Fruit fly (Drosophila melanogaster) whole organism, embryonic: ENCODE measurements around the gene Dok.

Source experiments
- Antp ChIP-seq: fragments of 200-800 bp; sonication (Bioruptor generic); optimal IDR thresholded peaks from 3 replicates; lab custom pipeline; 2016; ENCODE audit warnings: missing biosample characterization, missing genetic modification characterization
- Atf-2 ChIP-seq: fragments of 200-800 bp; sonication (Bioruptor generic); optimal IDR thresholded peaks from 2 replicates; lab custom pipeline; 2016; ENCODE audit warnings: missing biosample characterization, missing genetic modification characterization
- Atf6 ChIP-seq: fragments of 200-800 bp; sonication (Bioruptor generic); IDR thresholded peaks from 2 replicates; pipeline ENCODE4 v1.3.6; 2022; ENCODE audit warnings: missing biosample characterization, missing genetic modification characterization
- CG11695 ChIP-seq: fragments of 200-800 bp; sonication (Bioruptor generic); IDR thresholded peaks from 3 replicates; pipeline ENCODE4 v1.3.6; 2022; ENCODE audit warnings: missing biosample characterization, missing genetic modification characterization
- CG13894 ChIP-seq: fragments of 200-800 bp; sonication (Bioruptor generic); optimal IDR thresholded peaks from 3 replicates; lab custom pipeline; 2018; ENCODE audit warnings: missing biosample characterization, mild to moderate bottlenecking, missing genetic modification characterization, moderate library complexity
- CG16815 ChIP-seq: fragments of 200-800 bp; sonication (Bioruptor generic); optimal IDR thresholded peaks from 3 replicates; lab custom pipeline; 2017; ENCODE audit warnings: missing biosample characterization, mild to moderate bottlenecking, missing genetic modification characterization
- CG17829 ChIP-seq: fragments of 200-800 bp; optimal IDR thresholded peaks from 2 replicates; lab custom pipeline; 2019; ENCODE audit warnings: missing biosample characterization, mild to moderate bottlenecking, missing genetic modification characterization, moderate library complexity
- CG18476 ChIP-seq: fragments of 200-800 bp; sonication (Bioruptor generic); optimal IDR thresholded peaks from 2 replicates; lab custom pipeline; 2016; ENCODE audit warnings: missing biosample characterization, mild to moderate bottlenecking, missing genetic modification characterization
- CG18599 ChIP-seq: fragments of 200-800 bp; sonication (Bioruptor generic); optimal IDR thresholded peaks from 3 replicates; lab custom pipeline; 2017; ENCODE audit warnings: missing biosample characterization, missing genetic modification characterization, mild to moderate bottlenecking, moderate library complexity, missing genetic modification reagents
- CG32532 ChIP-seq: fragments of 200-800 bp; sonication (Bioruptor generic); IDR thresholded peaks from 2 replicates; pipeline ENCODE4 v1.3.6; 2022; ENCODE audit warnings: missing biosample characterization, missing genetic modification characterization
- CG3838 ChIP-seq: fragments of 200-800 bp; sonication (Bioruptor generic); optimal IDR thresholded peaks from 3 replicates; lab custom pipeline; 2016; ENCODE audit warnings: missing biosample characterization, missing genetic modification characterization
- Dbx ChIP-seq: fragments of 200-800 bp; sonication (Bioruptor generic); IDR thresholded peaks from 3 replicates; pipeline ENCODE4 v1.3.6; 2022; ENCODE audit warnings: missing biosample characterization, missing genetic modification characterization
- Dek ChIP-seq: fragments of 200-800 bp; sonication (Bioruptor generic); optimal IDR thresholded peaks from 3 replicates; lab custom pipeline; 2019; ENCODE audit warnings: missing biosample characterization, mild to moderate bottlenecking, missing genetic modification characterization, moderate library complexity
- Eip74EF ChIP-seq, 2 experiments: fragments of 200-800 bp in 1 of 2; fragments of >200 bp in 1 of 2; sonication (Bioruptor generic) in 1 of 2; optimal IDR thresholded peaks; 2 replicates each; lab custom pipeline; 2017 to 2019; ENCODE audit warnings: missing biosample characterization in 2 of 2, missing genetic modification characterization in 2 of 2, mild to moderate bottlenecking in 1 of 2, moderate library complexity in 1 of 2
- Lim3 ChIP-seq: fragments of 200-800 bp; sonication (Bioruptor generic); IDR thresholded peaks from 2 replicates; pipeline ENCODE4 v1.3.6; 2022; ENCODE audit warnings: missing biosample characterization, missing genetic modification characterization
- Med ChIP-seq: fragments of 200-800 bp; sonication (Bioruptor generic); peaks from one replicate; lab custom pipeline; 2016; ENCODE audit warnings: missing biosample characterization, missing genetic modification characterization, mild to moderate bottlenecking, inconsistent platforms, moderate library complexity
- Opbp ChIP-seq: fragments of 200-800 bp; sonication (Bioruptor generic); IDR thresholded peaks from 3 replicates; pipeline ENCODE4 v1.3.6; 2022; ENCODE audit warnings: missing biosample characterization, missing genetic modification characterization; ENCODE audit not compliant: partially characterized antibody
- Pdp1 ChIP-seq, 2 experiments: fragments of 200-800 bp; sonication (Bioruptor generic); optimal IDR thresholded peaks; 3 replicates each; lab custom pipeline; 2016; ENCODE audit warnings: missing biosample characterization in 2 of 2, missing genetic modification characterization in 2 of 2, mild to moderate bottlenecking in 1 of 2, moderate library complexity in 1 of 2
- Rfx ChIP-seq: fragments of 200-800 bp; sonication (Bioruptor generic); IDR thresholded peaks from 2 replicates; pipeline ENCODE4 v1.3.6; 2022; ENCODE audit warnings: missing biosample characterization, missing genetic modification characterization
- Ssrp ChIP-seq: fragments of 200-800 bp; sonication (Bioruptor generic); optimal IDR thresholded peaks from 2 replicates; lab custom pipeline; 2018; ENCODE audit warnings: missing biosample characterization, mild to moderate bottlenecking, missing genetic modification characterization, moderate library complexity
- TFAM ChIP-seq: fragments of 200-800 bp; sonication (Bioruptor generic); optimal IDR thresholded peaks from 2 replicates; lab custom pipeline; 2017; ENCODE audit warnings: missing biosample characterization, missing genetic modification characterization, inconsistent platforms
- amos ChIP-seq: fragments of 200-800 bp; sonication (Bioruptor generic); IDR thresholded peaks from 2 replicates; pipeline ENCODE4 v1.3.6; 2022; ENCODE audit warnings: missing biosample characterization, missing genetic modification characterization; ENCODE audit not compliant: partially characterized antibody
- aop ChIP-seq: fragments of 200-800 bp; sonication (Bioruptor generic); IDR thresholded peaks from 2 replicates; pipeline ENCODE4 v1.3.6; 2022; ENCODE audit warnings: missing biosample characterization, missing genetic modification characterization
- ash1 ChIP-seq: fragments of 200-800 bp; sonication (Bioruptor generic); optimal IDR thresholded peaks from 2 replicates; lab custom pipeline; 2018; ENCODE audit warnings: missing biosample characterization, mild to moderate bottlenecking, missing genetic modification characterization
- bab2 ChIP-seq: fragments of 200-800 bp; sonication (Bioruptor generic); optimal IDR thresholded peaks from 2 replicates; lab custom pipeline; 2016; ENCODE audit warnings: missing biosample characterization, missing genetic modification characterization
- bigmax ChIP-seq: fragments of 200-800 bp; sonication (Bioruptor generic); optimal IDR thresholded peaks from 2 replicates; lab custom pipeline; 2018; ENCODE audit warnings: missing biosample characterization, mild to moderate bottlenecking, missing genetic modification characterization
- da ChIP-seq: fragments of 200-800 bp; sonication (Bioruptor generic); optimal IDR thresholded peaks from 2 replicates; lab custom pipeline; 2016; ENCODE audit warnings: missing biosample characterization, missing genetic modification characterization
- exex ChIP-seq: fragments of 200-800 bp; sonication (Bioruptor generic); optimal IDR thresholded peaks from 4 replicates; lab custom pipeline; 2018; ENCODE audit warnings: missing biosample characterization, mild to moderate bottlenecking, missing genetic modification characterization, moderate library complexity
- eyg ChIP-seq: fragments of 200-800 bp; sonication (Bioruptor generic); optimal IDR thresholded peaks from 3 replicates; lab custom pipeline; 2016; ENCODE audit warnings: missing biosample characterization, missing genetic modification characterization
- gsb ChIP-seq: fragments of 200-800 bp; sonication (Bioruptor generic); IDR thresholded peaks from 2 replicates; pipeline ENCODE4 v1.3.6; 2022; ENCODE audit warnings: missing biosample characterization, missing genetic modification characterization
- knrl ChIP-seq: fragments of 200-800 bp; sonication (Bioruptor generic); IDR thresholded peaks from 3 replicates; pipeline ENCODE4 v1.3.6; 2022; ENCODE audit warnings: missing biosample characterization, missing genetic modification characterization; ENCODE audit not compliant: partially characterized antibody
- lab ChIP-seq: fragments of 200-800 bp; sonication (Bioruptor generic); optimal IDR thresholded peaks from 3 replicates; lab custom pipeline; 2017; ENCODE audit warnings: missing biosample characterization, missing genetic modification characterization, mild to moderate bottlenecking, moderate library complexity, missing genetic modification reagents
- mirr ChIP-seq: fragments of 200-800 bp; sonication (Bioruptor generic); optimal IDR thresholded peaks from 3 replicates; lab custom pipeline; 2018; ENCODE audit warnings: missing biosample characterization, mild to moderate bottlenecking, missing genetic modification characterization
- nerfin-2 ChIP-seq: fragments of 200-800 bp; sonication (Bioruptor generic); IDR thresholded peaks from 2 replicates; pipeline ENCODE4 v1.3.6; 2022; ENCODE audit warnings: missing biosample characterization, missing genetic modification characterization; ENCODE audit not compliant: partially characterized antibody
- peb ChIP-seq: fragments of 200-800 bp; sonication (Bioruptor generic); IDR thresholded peaks from 2 replicates; pipeline ENCODE4 v1.3.6; 2022; ENCODE audit warnings: missing biosample characterization, missing genetic modification characterization
- pum ChIP-seq: fragments of 200-800 bp; sonication (Bioruptor generic); optimal IDR thresholded peaks from 2 replicates; lab custom pipeline; 2016; ENCODE audit warnings: missing biosample characterization, missing genetic modification characterization
- sim ChIP-seq: fragments of 200-800 bp; sonication (Bioruptor generic); IDR thresholded peaks from 2 replicates; pipeline ENCODE4 v1.3.6; 2022; ENCODE audit warnings: missing biosample characterization, missing genetic modification characterization
- sna ChIP-seq: fragments of 200-800 bp; sonication (Bioruptor generic); IDR thresholded peaks from 2 replicates; pipeline ENCODE4 v1.3.6; 2022; ENCODE audit warnings: missing biosample characterization, missing genetic modification characterization; ENCODE audit not compliant: partially characterized antibody
- sr ChIP-seq: fragments of 200-800 bp; sonication (Bioruptor generic); IDR thresholded peaks from 3 replicates; pipeline ENCODE4 v1.3.6; 2022; ENCODE audit warnings: missing biosample characterization, missing genetic modification characterization
- ssp ChIP-seq: fragments of 200-800 bp; sonication (Bioruptor generic); IDR thresholded peaks from 2 replicates; pipeline ENCODE4 v1.3.6; 2022; ENCODE audit warnings: missing biosample characterization, missing genetic modification characterization
- stc ChIP-seq: fragments of 200-800 bp; sonication (Bioruptor generic); IDR thresholded peaks from 2 replicates; pipeline ENCODE4 v1.3.6; 2022; ENCODE audit warnings: missing biosample characterization, missing genetic modification characterization
- tio ChIP-seq: fragments of 200-800 bp; sonication (Bioruptor generic); optimal IDR thresholded peaks from 2 replicates; lab custom pipeline; 2017; ENCODE audit warnings: missing biosample characterization, missing genetic modification characterization, inconsistent platforms
- twi ChIP-seq: fragments of 200-800 bp; optimal IDR thresholded peaks from 2 replicates; lab custom pipeline; 2019; ENCODE audit warnings: missing biosample characterization, mild to moderate bottlenecking, missing genetic modification characterization, moderate library complexity
- vnd ChIP-seq: fragments of 200-800 bp; sonication (Bioruptor generic); IDR thresholded peaks from 3 replicates; pipeline ENCODE4 v1.3.6; 2022; ENCODE audit warnings: missing biosample characterization, missing genetic modification characterization; ENCODE audit not compliant: partially characterized antibody
- vvl ChIP-seq: fragments of 200-800 bp; sonication (Bioruptor generic); IDR thresholded peaks from 2 replicates; pipeline ENCODE4 v1.3.6; 2022; ENCODE audit warnings: missing biosample characterization, missing genetic modification characterization
- wor ChIP-seq: fragments of 200-800 bp; sonication (Bioruptor generic); IDR thresholded peaks from 2 replicates; pipeline ENCODE4 v1.3.6; 2022; ENCODE audit warnings: missing biosample characterization, missing genetic modification characterization
- z ChIP-seq: fragments of 200-800 bp; sonication (Bioruptor generic); IDR thresholded peaks from 3 replicates; pipeline ENCODE4 v1.3.6; 2022; ENCODE audit warnings: missing biosample characterization, missing genetic modification characterization

Dok gene

dm6 chrX:7318464-7318863 is 5.5 kb upstream of the Dok start (continued):
- TF ChIP-seq twi (tag; lab: Kevin White, UChicago) (peak; percentile 24), Med (peak; percentile 38)

- TF ChIP-seq peb (GFP tag; lab: Robert Waterston, UW) (peak; percentile 54; the same call in 1 of the 2 replicates), Dek (tag; lab: Kevin White, UChicago) (peak; percentile 43), CG18599 (GFP tag; lab: Kevin White, UChicago) (peak; percentile 26), da (GFP tag; lab: Kevin White, UChicago) (peak; percentile 47), vvl (GFP tag; lab: Robert Waterston, UW) (peak; percentile 77), lab (GFP tag; lab: Kevin White, UChicago) (peak; percentile 53), tio (peak; percentile 85), mirr (GFP tag; lab: Kevin White, UChicago) (no peak), TFAM (GFP tag; lab: Kevin White, UChicago) (peak; percentile 6), z (GFP tag; lab: Robert Waterston, UW) (0 out of 3 replicates have a peak, but pooled peaks have one; percentile 25), sna (no peak), Dbx (GFP tag; lab: Robert Waterston, UW) (no peak), sim (GFP tag; lab: Robert Waterston, UW) (peak; percentile 8; the same call in 1 of the 2 replicates), Antp (GFP tag; lab: Kevin White, UChicago) (peak; percentile 60), gsb (no peak), amos (GFP tag; lab: Robert Waterston, UW) (no peak), bigmax (no peak), vnd (GFP tag; lab: Robert Waterston, UW) (no peak), exex (tag; lab: Kevin White, UChicago) (no peak), Pdp1 (GFP tag; optimal IDR thresholded peaks at IDR 0.05; lab: Kevin White, UChicago) (peak; percentile 71 to 81), sr (GFP tag; lab: Robert Waterston, UW) (no peak), CG3838 (GFP tag; lab: Kevin White, UChicago) (peak; percentile 30), Ssrp (peak; percentile 93), CG13894 (tag; lab: Kevin White, UChicago) (no peak), aop (GFP tag; lab: Robert Waterston, UW) (no peak), wor (GFP tag; lab: Robert Waterston, UW) (peak; percentile 70), stc (GFP tag; lab: Robert Waterston, UW) (peak; percentile 49), ash1 (GFP tag; lab: Kevin White, UChicago) (no peak), CG11695 (GFP tag; lab: Robert Waterston, UW) (peak; percentile 68; the same call in 2 of the 3 replicates), knrl (GFP tag; lab: Robert Waterston, UW) (no peak), pum (GFP tag; lab: Kevin White, UChicago) (peak; percentile 71), CG17829 (tag; lab: Kevin White, UChicago) (peak; percentile 88), Lim3 (no peak), eyg (GFP tag; lab: Kevin White, UChicago) (no peak), CG32532 (GFP tag; lab: Robert Waterston, UW) (no peak; the same call in 1 of the 2 replicates), Atf-2 (peak; percentile 72), CG16815 (GFP tag; lab: Kevin White, UChicago) (peak; percentile 86), bab2 (GFP tag; lab: Kevin White, UChicago) (peak; percentile 38), Eip74EF (GFP tag; optimal IDR thresholded peaks at IDR 0.05; lab: Kevin White, UChicago) (peak in 1 of 2 experiments; percentile 49), CG18476 (GFP tag; lab: Kevin White, UChicago) (peak; percentile 64), Opbp (GFP tag; lab: Robert Waterston, UW) (no peak), Rfx (no peak), Atf6 (GFP tag; lab: Robert Waterston, UW) (no peak), nerfin-2 (GFP tag; lab: Robert Waterston, UW) (no peak), ssp (GFP tag; lab: Robert Waterston, UW) (peak; percentile 61)
Measured at dm6 chrX:7319053-7319702, 4.8 kb upstream of the Dok start.
